Fruit fly (Drosophila melanogaster): ENCODE results near the gene MTA1-like.
A peak's percentile ranks its signal among the peaks of the same experiment; 100 is the strongest.

dm6 chr3R:5624115-5624878, 24.2 kb downstream of the MTA1-like start, which contains the start of the genes Dph4, Spec2 and RpL13A:
- TF ChIP-seq cyc (GFP tag; optimal IDR thresholded peaks at IDR 0.05) (peak; percentile 83), net (GFP tag; optimal IDR thresholded peaks at IDR 0.05) (peak; percentile 93), CG15336 (GFP tag; IDR thresholded peaks at IDR 0.05) (no peak), Lpt (GFP tag; optimal IDR thresholded peaks at IDR 0.05) (no peak), Gug (GFP tag; IDR thresholded peaks at IDR 0.05) (no peak), Ets21C (GFP tag; optimal IDR thresholded peaks at IDR 0.05) (no peak), acj6 (GFP tag; optimal IDR thresholded peaks at IDR 0.05) (peak; percentile 83)

All from whole organism, prepupa.